Worm (Caenorhabditis elegans) whole organism, early embryonic: ENCODE data around the gene gst-42.

Experiments
- B0310.2 ChIP-seq: sonication (generic microtip); optimal IDR thresholded peaks from 2 replicates; lab custom pipeline; 2016; ENCODE audit warnings: mild to moderate bottlenecking, missing genetic modification characterization, missing compliant biosample characterization
- F13C5.2 ChIP-seq: sonication (generic microtip); optimal IDR thresholded peaks from 2 replicates; lab custom pipeline; 2017; ENCODE audit warnings: mild to moderate bottlenecking, missing genetic modification characterization, inconsistent platforms, missing compliant biosample characterization
- ama-1 ChIP-seq: fragments of 150-350 bp; optimal IDR thresholded peaks from 2 replicates; lab custom pipeline; 2014
- ceh-13 ChIP-seq: fragments of 200-800 bp; sonication (Bioruptor generic); optimal IDR thresholded peaks from 2 replicates; lab custom pipeline; 2018; ENCODE audit warnings: mild to moderate bottlenecking, missing genetic modification characterization, missing compliant biosample characterization
- ets-7 ChIP-seq: sonication (generic microtip); optimal IDR thresholded peaks from 2 replicates; lab custom pipeline; 2016; ENCODE audit warnings: missing genotype, missing genetic modification characterization, missing compliant biosample characterization
- flt-1 ChIP-seq: fragments of 200-800 bp; sonication (Bioruptor generic); IDR thresholded peaks from 2 replicates; pipeline ENCODE4 v1.3.6; 2022; ENCODE audit warnings: missing genetic modification characterization, missing compliant biosample characterization
- hmbx-1 ChIP-seq: sonication (generic microtip); optimal IDR thresholded peaks from 2 replicates; lab custom pipeline; 2016; ENCODE audit warnings: mild to moderate bottlenecking, missing genetic modification characterization, missing compliant biosample characterization
- hmg-4 ChIP-seq: fragments of 200-800 bp; sonication (Bioruptor generic); optimal IDR thresholded peaks from 2 replicates; lab custom pipeline; 2018; ENCODE audit warnings: mild to moderate bottlenecking, missing genetic modification characterization, missing compliant biosample characterization
- hnd-1 ChIP-seq: sonication (generic microtip); optimal IDR thresholded peaks from 2 replicates; lab custom pipeline; 2016; ENCODE audit warnings: missing genetic modification characterization, missing compliant biosample characterization
- pes-1 ChIP-seq: fragments of 200-800 bp; sonication (Bioruptor generic); IDR thresholded peaks from 2 replicates; pipeline ENCODE4 v1.3.6; 2022; ENCODE audit warnings: missing genetic modification reagents, missing genetic modification characterization, missing compliant biosample characterization
- scrt-1 ChIP-seq: fragments of 200-800 bp; sonication (Bioruptor generic); IDR thresholded peaks from 2 replicates; pipeline ENCODE4 v1.3.6; 2022; ENCODE audit warnings: missing genetic modification characterization, missing compliant biosample characterization
- sea-1 ChIP-seq: fragments of 200-800 bp; sonication (Bioruptor generic); conservative IDR thresholded peaks from 2 replicates; pipeline ENCODE4 v1.3.6; 2022; ENCODE audit warnings: missing genetic modification characterization, missing compliant biosample characterization
- tbx-37 ChIP-seq: fragments of 200-800 bp; sonication (Bioruptor generic); conservative IDR thresholded peaks from 2 replicates; pipeline ENCODE4 v1.3.6; 2022; ENCODE audit warnings: missing genetic modification reagents, missing genetic modification characterization, missing compliant biosample characterization
- tra-4 ChIP-seq: sonication (generic microtip); optimal IDR thresholded peaks from 2 replicates; lab custom pipeline; 2017; ENCODE audit warnings: missing genetic modification characterization, missing compliant biosample characterization

- TF ChIP-seq ets-7 (tag; lab: Kevin White, UChicago) (no peak), ama-1 (lab: Kevin White, UChicago) (no peak), hmg-4 (GFP tag; lab: Kevin White, UChicago) (no peak), sea-1 (GFP tag; lab: Robert Waterston, UW) (no peak), tbx-37 (no peak), hnd-1 (no peak), B0310.2 (tag; lab: Kevin White, UChicago) (no peak), ceh-13 (GFP tag; lab: Kevin White, UChicago) (no peak), flt-1 (GFP tag; lab: Robert Waterston, UW) (no peak), scrt-1 (GFP tag; lab: Robert Waterston, UW) (no peak), tra-4 (tag; lab: Kevin White, UChicago) (no peak), F13C5.2 (tag; lab: Kevin White, UChicago) (no peak), pes-1 (GFP tag; lab: Robert Waterston, UW) (no peak), hmbx-1 (no peak)
Observed at ce11 chrX:11737053-11737452, 9.3 kb upstream of the gst-42 start, which contains the start of gene D1053.3.
